Fruit fly (Drosophila melanogaster): ENCODE measurements around the gene Imp.

The Imp gene

DNA sequence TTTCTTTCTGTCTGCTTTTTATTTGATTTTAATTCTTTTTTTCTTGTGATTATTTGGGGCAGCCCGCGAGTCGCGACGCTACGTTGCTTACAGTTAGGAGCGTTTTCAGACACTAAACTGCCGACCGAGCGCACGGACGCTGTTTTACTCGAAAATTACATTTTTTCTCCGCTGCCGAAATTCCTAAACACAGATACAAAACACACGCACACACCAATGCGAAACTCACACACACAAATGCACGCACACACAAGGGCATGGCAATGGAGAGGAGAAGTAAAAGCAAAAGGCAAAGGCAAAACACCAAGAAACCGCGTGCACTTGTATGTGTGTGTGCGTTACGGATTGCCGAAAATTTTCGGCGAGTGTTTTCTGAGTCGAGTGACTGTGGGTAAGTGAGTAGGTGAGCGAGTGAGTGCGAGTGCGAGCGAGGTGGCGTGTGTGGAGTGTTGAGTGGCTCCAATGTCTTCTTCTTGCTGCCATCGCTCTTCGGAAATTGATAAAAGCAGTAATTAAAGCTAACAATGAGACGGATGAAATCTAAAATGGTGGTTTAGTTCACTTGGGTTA is 8.5 kb downstream of the Imp start (continued):
- TF ChIP-seq CG6683 (GFP tag; optimal IDR thresholded peaks at IDR 0.05) = no peak
- no peak for TF ChIP-seq kay (GFP tag; optimal IDR thresholded peaks at IDR 0.05)
- TF ChIP-seq Lpt (GFP tag; optimal IDR thresholded peaks at IDR 0.05) = no peak
- peak; percentile 41; the same call in 1 of the 3 replicates for TF ChIP-seq HLH4C (GFP tag; IDR thresholded peaks at IDR 0.05; ENCODE audit: partially characterized antibody)
- no peak for TF ChIP-seq zfh1 (GFP tag; IDR thresholded peaks at IDR 0.05)
- no peak for TF ChIP-seq CG16815 (GFP tag; optimal IDR thresholded peaks at IDR 0.05)
- no peak for TF ChIP-seq Bteb2 (GFP tag; optimal IDR thresholded peaks at IDR 0.05)
- TF ChIP-seq z (GFP tag; IDR thresholded peaks at IDR 0.05) = peak; percentile 100
- TF ChIP-seq Drgx (GFP tag; IDR thresholded peaks at IDR 0.05) = no peak
- no peak for TF ChIP-seq H2.0 (GFP tag; IDR thresholded peaks at IDR 0.05)
- TF ChIP-seq gfzf (GFP tag; optimal IDR thresholded peaks at IDR 0.05) = no peak
- TF ChIP-seq CG17612 (GFP tag; IDR thresholded peaks at IDR 0.05) = no peak
- no peak for TF ChIP-seq Awh (GFP tag; IDR thresholded peaks at IDR 0.05)
- TF ChIP-seq sens-2 (GFP tag; IDR thresholded peaks at IDR 0.05) = no peak
- no peak for TF ChIP-seq CG11093 (GFP tag; IDR thresholded peaks at IDR 0.05)
- TF ChIP-seq trh (GFP tag; optimal IDR thresholded peaks at IDR 0.05) = no peak
- TF ChIP-seq B-H2 (GFP tag; optimal IDR thresholded peaks at IDR 0.05) = no peak
- no peak for TF ChIP-seq CG12659 (GFP tag; optimal IDR thresholded peaks at IDR 0.05)
- TF ChIP-seq zen2 (GFP tag; IDR thresholded peaks at IDR 0.05; ENCODE audit: partially characterized antibody) = no peak
- no peak for TF ChIP-seq CG10267 (tag; optimal IDR thresholded peaks at IDR 0.05)
- TF ChIP-seq CG8388 (GFP tag; optimal IDR thresholded peaks at IDR 0.05) = no peak
- no peak for TF ChIP-seq btn (GFP tag; optimal IDR thresholded peaks at IDR 0.05)
- no peak for TF ChIP-seq CG31388 (GFP tag; optimal IDR thresholded peaks at IDR 0.05)
- peak; percentile 46 for TF ChIP-seq CG1832 (GFP tag; optimal IDR thresholded peaks at IDR 0.05)
- 0 out of 4 replicates have a peak, but pooled peaks have one; percentile 39 for TF ChIP-seq Dll (GFP tag; IDR thresholded peaks at IDR 0.05; ENCODE audit: partially characterized antibody)
- TF ChIP-seq CG16779 (GFP tag; IDR thresholded peaks at IDR 0.05) = no peak
- no peak for TF ChIP-seq Spps (tag; optimal IDR thresholded peaks at IDR 0.05)
- peak; percentile 69; the same call in 1 of the 2 replicates for TF ChIP-seq rib (GFP tag; IDR thresholded peaks at IDR 0.05)
- no peak for TF ChIP-seq CG2875 (GFP tag; optimal IDR thresholded peaks at IDR 0.05)
- no peak for TF ChIP-seq slp2 (GFP tag; optimal IDR thresholded peaks at IDR 0.05)
- TF ChIP-seq CG1024 (GFP tag; IDR thresholded peaks at IDR 0.05) = 0 out of 2 replicates have a peak, but pooled peaks have one; percentile 6
- no peak for TF ChIP-seq Hr78 (GFP tag; optimal IDR thresholded peaks at IDR 0.05)
- peak; percentile 45 for TF ChIP-seq D (optimal IDR thresholded peaks at IDR 0.05)
- TF ChIP-seq D (GFP tag; optimal IDR thresholded peaks at IDR 0.05) = no peak
- no peak for TF ChIP-seq CG13296 (GFP tag; optimal IDR thresholded peaks at IDR 0.05)
- TF ChIP-seq CG10274 (GFP tag; optimal IDR thresholded peaks at IDR 0.05) = no peak
- TF ChIP-seq CG11247 (GFP tag; IDR thresholded peaks at IDR 0.05) = no peak
- TF ChIP-seq CG7928 (GFP tag; optimal IDR thresholded peaks at IDR 0.05) = no peak
- TF ChIP-seq Hsf (GFP tag; optimal IDR thresholded peaks at IDR 0.05) = no peak
- no peak for TF ChIP-seq lilli (GFP tag; optimal IDR thresholded peaks at IDR 0.05)
- TF ChIP-seq Neu2 (GFP tag; optimal IDR thresholded peaks at IDR 0.05; ENCODE audit: borderline replicate concordance) = no peak
- TF ChIP-seq lmd (GFP tag; IDR thresholded peaks at IDR 0.05) = no peak
- no peak for TF ChIP-seq CG11456 (GFP tag; IDR thresholded peaks at IDR 0.05)
- peak; percentile 47 for TF ChIP-seq ATbp (GFP tag; optimal IDR thresholded peaks at IDR 0.05)
- no peak for TF ChIP-seq Sin3A (optimal IDR thresholded peaks at IDR 0.05)
- no peak for TF ChIP-seq dati (GFP tag; IDR thresholded peaks at IDR 0.05)
- TF ChIP-seq CHES-1-like (GFP tag; optimal IDR thresholded peaks at IDR 0.05) = peak; percentile 24
- no peak for TF ChIP-seq CG7556 (GFP tag; optimal IDR thresholded peaks at IDR 0.05)
- no peak for TF ChIP-seq nau (GFP tag; optimal IDR thresholded peaks at IDR 0.05)
- peak; percentile 27 for TF ChIP-seq CG13894 (tag; optimal IDR thresholded peaks at IDR 0.05)
- no peak for TF ChIP-seq CG6854 (GFP tag; optimal IDR thresholded peaks at IDR 0.05)
